Worm (Caenorhabditis elegans) whole organism, L3 larva: Measurements from ENCODE around the gene ctg-2.

Experiments used
- R02D3.7 ChIP-seq: fragments of 150-350 bp; optimal IDR thresholded peaks from 2 replicates; lab custom pipeline; 2014; ENCODE audit warnings: missing biosample characterization, missing genetic modification characterization
- aly-2 ChIP-seq: fragments of 150-350 bp; optimal IDR thresholded peaks from 2 replicates; lab custom pipeline; 2014; ENCODE audit warnings: missing biosample characterization, missing genetic modification characterization
- ama-1 ChIP-seq: fragments of 150-350 bp; optimal IDR thresholded peaks from 2 replicates; lab custom pipeline; 2018
- ceh-16 ChIP-seq: sonication (generic microtip); optimal IDR thresholded peaks from 2 replicates; lab custom pipeline; 2017; ENCODE audit warnings: missing biosample characterization, missing genetic modification characterization
- ceh-28 ChIP-seq: fragments of 150-350 bp; optimal IDR thresholded peaks from 2 replicates; lab custom pipeline; 2014; ENCODE audit warnings: missing biosample characterization, missing genetic modification reagents, missing genetic modification characterization
- ceh-9 ChIP-seq: sonication (generic microtip); optimal IDR thresholded peaks from 2 replicates; lab custom pipeline; 2018; ENCODE audit warnings: missing biosample characterization, missing genetic modification characterization
- daf-12 ChIP-seq: fragments of 150-350 bp; optimal IDR thresholded peaks from 2 replicates; lab custom pipeline; 2014; ENCODE audit warnings: missing biosample characterization, missing genetic modification reagents, missing genetic modification characterization
- egl-27 ChIP-seq: sonication (generic microtip); optimal IDR thresholded peaks from 4 replicates; lab custom pipeline; 2017; ENCODE audit warnings: missing biosample characterization, missing genetic modification reagents, missing genetic modification characterization
- egl-5 ChIP-seq: fragments of 150-350 bp; optimal IDR thresholded peaks from 2 replicates; lab custom pipeline; 2017; ENCODE audit warnings: missing biosample characterization, missing genetic modification reagents, missing genetic modification characterization, inconsistent platforms
- elt-1 ChIP-seq: fragments of 150-350 bp; optimal IDR thresholded peaks from 2 replicates; lab custom pipeline; 2014; ENCODE audit warnings: missing biosample characterization, missing genetic modification characterization
- elt-2 ChIP-seq: sonication (generic microtip); optimal IDR thresholded peaks from 2 replicates; lab custom pipeline; 2016; ENCODE audit warnings: missing genetic modification reagents, mild to moderate bottlenecking, missing genetic modification characterization, missing compliant biosample characterization
- elt-3 ChIP-seq, 3 experiments: fragments of 150-350 bp in 1 of 3; sonication (generic microtip) in 2 of 3; optimal IDR thresholded peaks; 2 replicates in 2 of 3; 4 replicates in 1 of 3; lab custom pipeline; 2014 to 2017; ENCODE audit warnings: missing biosample characterization in 3 of 3, missing genetic modification characterization in 3 of 3
- eor-1 ChIP-seq, 2 experiments: fragments of 150-350 bp; optimal IDR thresholded peaks; 2 replicates each; lab custom pipeline; 2014 to 2018; ENCODE audit warnings: missing biosample characterization in 2 of 2, missing genetic modification characterization in 2 of 2
- fkh-10 ChIP-seq: sonication (generic microtip); optimal IDR thresholded peaks from 2 replicates; lab custom pipeline; 2017; ENCODE audit warnings: missing biosample characterization, missing genetic modification reagents, missing genetic modification characterization
- fos-1 ChIP-seq: fragments of 150-350 bp; optimal IDR thresholded peaks from 2 replicates; lab custom pipeline; 2014; ENCODE audit warnings: missing biosample characterization, missing genetic modification characterization
- jun-1 ChIP-seq: fragments of 150-350 bp; optimal IDR thresholded peaks from 2 replicates; lab custom pipeline; 2014; ENCODE audit warnings: missing biosample characterization, missing genetic modification reagents, missing genetic modification characterization
- lsy-12 ChIP-seq: sonication (generic microtip); optimal IDR thresholded peaks from 2 replicates; lab custom pipeline; 2016; ENCODE audit warnings: mild to moderate bottlenecking, missing genetic modification characterization, missing compliant biosample characterization
- mdl-1 ChIP-seq: fragments of 150-350 bp; optimal IDR thresholded peaks from 2 replicates; lab custom pipeline; 2014; ENCODE audit warnings: missing biosample characterization, missing genetic modification characterization
- nfya-1 ChIP-seq: sonication (generic microtip); optimal IDR thresholded peaks from 2 replicates; lab custom pipeline; 2017; ENCODE audit warnings: missing genetic modification characterization, mild to moderate bottlenecking, missing compliant biosample characterization, antibody characterized with exemption, moderate library complexity; ENCODE audit not compliant: insufficient read depth
- nhr-11 ChIP-seq: fragments of 150-350 bp; optimal IDR thresholded peaks from 2 replicates; lab custom pipeline; 2014; ENCODE audit warnings: missing biosample characterization, missing genetic modification characterization
- nhr-12 ChIP-seq: fragments of 150-350 bp; optimal IDR thresholded peaks from 2 replicates; lab custom pipeline; 2014; ENCODE audit warnings: missing biosample characterization, missing genetic modification characterization
- nhr-23 ChIP-seq: fragments of 150-350 bp; optimal IDR thresholded peaks from 2 replicates; lab custom pipeline; 2014; ENCODE audit warnings: missing biosample characterization, missing genetic modification reagents, missing genetic modification characterization
- nhr-237 ChIP-seq: fragments of 150-350 bp; optimal IDR thresholded peaks from 2 replicates; lab custom pipeline; 2014; ENCODE audit warnings: missing biosample characterization, missing genetic modification characterization
- nhr-25 ChIP-seq: sonication (generic microtip); optimal IDR thresholded peaks from 2 replicates; lab custom pipeline; 2017; ENCODE audit warnings: missing biosample characterization, missing genetic modification characterization
- nhr-28 ChIP-seq: fragments of 150-350 bp; optimal IDR thresholded peaks from 2 replicates; lab custom pipeline; 2014; ENCODE audit warnings: missing biosample characterization, missing genetic modification characterization
- nhr-43 ChIP-seq: sonication (generic microtip); optimal IDR thresholded peaks from 2 replicates; lab custom pipeline; 2016; ENCODE audit warnings: mild to moderate bottlenecking, missing genetic modification characterization, missing compliant biosample characterization; ENCODE audit not compliant: poor library complexity, severe bottlenecking
- nhr-67 ChIP-seq: fragments of 150-350 bp; optimal IDR thresholded peaks from 2 replicates; lab custom pipeline; 2014; ENCODE audit warnings: missing biosample characterization, missing genetic modification characterization
- nhr-76 ChIP-seq: fragments of 150-350 bp; sonication (generic microtip); optimal IDR thresholded peaks from 5 replicates; lab custom pipeline; 2014; ENCODE audit warnings: missing biosample characterization, missing genetic modification characterization
- nhr-77 ChIP-seq: fragments of 150-350 bp; optimal IDR thresholded peaks from 2 replicates; lab custom pipeline; 2014; ENCODE audit warnings: missing biosample characterization, missing genetic modification characterization
- pha-4 ChIP-seq: fragments of 150-350 bp; optimal IDR thresholded peaks from 2 replicates; lab custom pipeline; 2014; ENCODE audit warnings: missing biosample characterization, missing genetic modification reagents, missing genetic modification characterization
- pqm-1 ChIP-seq: fragments of 150-350 bp; optimal IDR thresholded peaks from 2 replicates; lab custom pipeline; 2017; ENCODE audit warnings: missing biosample characterization, missing genetic modification characterization, inconsistent platforms
- sea-2 ChIP-seq: fragments of 150-350 bp; sonication (generic microtip); optimal IDR thresholded peaks from 4 replicates; lab custom pipeline; 2014; ENCODE audit warnings: missing biosample characterization, missing genetic modification reagents, missing genetic modification characterization
- skn-1 ChIP-seq: fragments of 150-350 bp; optimal IDR thresholded peaks from 2 replicates; lab custom pipeline; 2014; ENCODE audit warnings: missing biosample characterization, missing genetic modification characterization
- snpc-4 ChIP-seq: fragments of 150-350 bp; optimal IDR thresholded peaks from 2 replicates; lab custom pipeline; 2014; ENCODE audit warnings: missing biosample characterization, missing genetic modification characterization
- tbx-2 ChIP-seq: sonication (generic microtip); optimal IDR thresholded peaks from 2 replicates; lab custom pipeline; 2016; ENCODE audit warnings: mild to moderate bottlenecking, missing genetic modification characterization, missing compliant biosample characterization
- unc-39 ChIP-seq: sonication (generic microtip); optimal IDR thresholded peaks from 4 replicates; lab custom pipeline; 2017; ENCODE audit warnings: missing biosample characterization, missing genetic modification characterization
- zag-1 ChIP-seq: fragments of 150-350 bp; optimal IDR thresholded peaks from 2 replicates; lab custom pipeline; 2014; ENCODE audit warnings: missing biosample characterization, missing genetic modification characterization
- ztf-11 ChIP-seq: fragments of 150-350 bp; optimal IDR thresholded peaks from 2 replicates; lab custom pipeline; 2014; ENCODE audit warnings: missing biosample characterization, missing genetic modification characterization
- ztf-4 ChIP-seq: fragments of 150-350 bp; optimal IDR thresholded peaks from 2 replicates; lab custom pipeline; 2014; ENCODE audit warnings: missing biosample characterization, missing genetic modification characterization

Gene ctg-2

DNA sequence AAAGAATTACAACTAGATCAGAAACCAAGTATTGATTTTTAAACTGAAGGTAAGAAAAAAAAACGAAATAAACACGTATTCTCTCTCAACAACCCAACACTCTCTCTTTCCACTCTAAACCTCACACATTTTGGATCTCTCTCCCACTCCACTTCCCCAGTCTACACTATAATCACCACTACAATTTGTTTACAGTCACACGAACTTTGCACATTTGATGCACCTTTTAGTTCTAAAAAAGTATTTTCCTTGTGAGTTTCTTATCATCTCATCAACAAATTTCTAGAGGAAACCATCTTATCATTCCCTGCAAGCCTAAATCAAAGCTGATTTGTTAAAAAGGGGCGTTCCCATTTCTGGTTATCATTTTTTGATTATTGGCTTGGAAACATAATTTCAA, 30.3 kb upstream of the ctg-2 start:
- peak; percentile 26 for TF ChIP-seq nhr-25 (tag; lab: Kevin White, UChicago)
- no peak for TF ChIP-seq unc-39 (tag; lab: Kevin White, UChicago)
- TF ChIP-seq skn-1 (tag; lab: Kevin White, UChicago) = peak; percentile 32
- no peak for TF ChIP-seq sea-2 (GFP tag; lab: Kevin White, UChicago)
- TF ChIP-seq nhr-237 = no peak
- peak; percentile 26 for TF ChIP-seq nfya-1 (tag; lab: Kevin White, UChicago)
- TF ChIP-seq daf-12 = no peak
- TF ChIP-seq mdl-1 (tag; lab: Kevin White, UChicago) = no peak
- peak; percentile 5 for TF ChIP-seq nhr-43 (tag; lab: Kevin White, UChicago)
- TF ChIP-seq nhr-11 = peak; percentile 33
- no peak for TF ChIP-seq egl-27 (tag; lab: Kevin White, UChicago)
- no peak for TF ChIP-seq fos-1 (tag; lab: Kevin White, UChicago)
- TF ChIP-seq ceh-28 = peak; percentile 31
- TF ChIP-seq R02D3.7 = no peak
- TF ChIP-seq elt-2 = peak; percentile 96
- no peak for TF ChIP-seq nhr-67
- TF ChIP-seq nhr-12 (tag; lab: Kevin White, UChicago) = no peak
- TF ChIP-seq nhr-28 = no peak
- no peak for TF ChIP-seq nhr-76 (tag; lab: Kevin White, UChicago)
- no peak for TF ChIP-seq ceh-16
- no peak for TF ChIP-seq fkh-10 (GFP tag; lab: Kevin White, UChicago)
- peak; percentile 88 for TF ChIP-seq pqm-1 (tag; lab: Kevin White, UChicago)
- no peak for TF ChIP-seq elt-3 (tag; optimal IDR thresholded peaks at IDR 0.05; lab: Kevin White, UChicago)
- TF ChIP-seq nhr-23 (tag; lab: Kevin White, UChicago) = no peak
- TF ChIP-seq ztf-11 (tag; lab: Kevin White, UChicago) = no peak
- TF ChIP-seq jun-1 (tag; lab: Kevin White, UChicago) = peak; percentile 33
- no peak for TF ChIP-seq nhr-77 (tag; lab: Kevin White, UChicago)
- TF ChIP-seq tbx-2 (tag; lab: Kevin White, UChicago) = no peak
- peak; percentile 67 for TF ChIP-seq pha-4 (tag; lab: Kevin White, UChicago)
- TF ChIP-seq aly-2 (tag; lab: Kevin White, UChicago) = no peak
- no peak for TF ChIP-seq ceh-9 (tag; lab: Kevin White, UChicago)

DNA sequence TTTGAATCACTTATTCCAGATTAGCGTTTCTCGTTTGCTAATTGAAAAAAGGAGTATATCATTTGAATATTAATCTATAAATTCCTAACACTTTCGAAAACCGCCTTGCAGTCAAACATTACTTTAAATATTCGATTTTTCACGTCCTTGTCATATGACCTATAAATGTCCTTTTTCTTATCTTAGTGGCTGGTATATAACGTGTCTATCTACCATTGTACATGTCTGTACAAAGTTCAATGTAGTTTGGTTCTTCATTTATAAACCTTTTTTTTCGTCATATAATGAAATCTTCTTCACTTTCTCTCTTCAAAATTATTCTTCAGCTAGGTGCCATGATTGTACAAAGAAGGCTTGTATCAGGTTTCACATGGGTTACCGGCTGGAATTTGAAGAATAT, 29.3 kb upstream of the ctg-2 start, which contains the start of gene gbh-2:
Gene gbh-2, plus strand, starts transcription at position 277 of the 400 bp plus-strand sequence.
- peak; percentile 93 for TF ChIP-seq elt-2
- peak; percentile 63 for TF ChIP-seq nhr-25 (tag; lab: Kevin White, UChicago)
- peak; percentile 11 for TF ChIP-seq pha-4 (tag; lab: Kevin White, UChicago)
- TF ChIP-seq snpc-4 = peak; percentile 9
- TF ChIP-seq skn-1 (tag; lab: Kevin White, UChicago) = peak; percentile 67
- TF ChIP-seq nhr-23 (tag; lab: Kevin White, UChicago) = peak; percentile 42
- TF ChIP-seq sea-2 (GFP tag; lab: Kevin White, UChicago) = no peak
- TF ChIP-seq nhr-12 (tag; lab: Kevin White, UChicago) = no peak
- peak; percentile 48 for TF ChIP-seq ztf-4
- TF ChIP-seq ceh-16 = no peak
- peak; percentile 95 for TF ChIP-seq pqm-1 (tag; lab: Kevin White, UChicago)
- TF ChIP-seq jun-1 (tag; lab: Kevin White, UChicago) = peak; percentile 16
- peak; percentile 46 for TF ChIP-seq nhr-43 (tag; lab: Kevin White, UChicago)

DNA sequence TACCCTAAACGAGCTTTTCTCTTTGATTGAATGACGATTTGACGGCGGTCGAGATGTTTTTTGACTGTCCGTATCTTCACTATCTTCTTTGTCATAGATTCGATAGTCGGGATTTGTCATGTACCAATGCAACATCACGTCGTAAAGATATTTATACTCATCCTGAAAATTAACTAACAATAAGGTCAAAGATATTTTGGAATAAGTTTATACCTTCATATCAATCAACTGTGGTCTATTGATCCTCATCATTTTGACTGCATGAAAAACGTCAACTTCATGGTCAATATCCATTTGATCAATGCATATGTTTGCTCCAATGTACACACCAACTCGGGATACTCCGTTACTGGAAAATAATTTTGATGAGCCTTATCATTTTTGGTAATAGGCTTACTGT, 26.7 kb upstream of the ctg-2 start:
- no peak for TF ChIP-seq tbx-2 (tag; lab: Kevin White, UChicago)
- TF ChIP-seq nhr-12 (tag; lab: Kevin White, UChicago) = no peak
- TF ChIP-seq lsy-12 (tag; lab: Kevin White, UChicago) = no peak
- no peak for TF ChIP-seq sea-2 (GFP tag; lab: Kevin White, UChicago)
- TF ChIP-seq zag-1 = no peak
- TF ChIP-seq egl-5 (tag; lab: Kevin White, UChicago) = no peak
- TF ChIP-seq pqm-1 (tag; lab: Kevin White, UChicago) = no peak
- TF ChIP-seq elt-1 (tag; lab: Kevin White, UChicago) = no peak
- TF ChIP-seq elt-2 = no peak
- TF ChIP-seq fos-1 (tag; lab: Kevin White, UChicago) = no peak
- no peak for TF ChIP-seq nhr-77 (tag; lab: Kevin White, UChicago)
- TF ChIP-seq unc-39 (tag; lab: Kevin White, UChicago) = no peak
- no peak for TF ChIP-seq nhr-23 (tag; lab: Kevin White, UChicago)
- TF ChIP-seq nhr-28 = no peak
- TF ChIP-seq nfya-1 (tag; lab: Kevin White, UChicago) = no peak
- no peak for TF ChIP-seq pha-4 (tag; lab: Kevin White, UChicago)
- no peak for TF ChIP-seq skn-1 (tag; lab: Kevin White, UChicago)
- TF ChIP-seq ama-1 (lab: Kevin White, UChicago) = no peak
- TF ChIP-seq eor-1 (tag; optimal IDR thresholded peaks at IDR 0.05; lab: Kevin White, UChicago) = no peak
- TF ChIP-seq ceh-28 = no peak
